Fruit fly (Drosophila melanogaster) whole organism, embryonic: ENCODE data around the gene Antp.

Experiments
- Ada2b ChIP-seq: fragments of 200-800 bp; sonication (Bioruptor generic); IDR thresholded peaks from 2 replicates; pipeline ENCODE4 v1.3.6; 2022; ENCODE audit warnings: missing biosample characterization, missing genetic modification characterization
- CG10654 ChIP-seq: fragments of 200-800 bp; sonication (Bioruptor generic); optimal IDR thresholded peaks from 2 replicates; lab custom pipeline; 2016; ENCODE audit warnings: missing biosample characterization, missing genetic modification characterization
- CG11560 ChIP-seq: fragments of 200-800 bp; sonication (Bioruptor generic); IDR thresholded peaks from 3 replicates; pipeline ENCODE4 v1.3.6; 2022; ENCODE audit warnings: missing biosample characterization, missing genetic modification characterization
- CG12219 ChIP-seq: fragments of 200-800 bp; sonication (Bioruptor generic); optimal IDR thresholded peaks from 3 replicates; lab custom pipeline; 2018; ENCODE audit warnings: missing biosample characterization, mild to moderate bottlenecking, missing genetic modification characterization
- CG12744 ChIP-seq: fragments of 200-800 bp; sonication (Bioruptor generic); optimal IDR thresholded peaks from 2 replicates; lab custom pipeline; 2016; ENCODE audit warnings: missing biosample characterization, missing genetic modification characterization
- CG13894 ChIP-seq: fragments of 200-800 bp; sonication (Bioruptor generic); optimal IDR thresholded peaks from 3 replicates; lab custom pipeline; 2018; ENCODE audit warnings: missing biosample characterization, mild to moderate bottlenecking, missing genetic modification characterization, moderate library complexity
- CG15514 ChIP-seq: fragments of 200-800 bp; sonication (Bioruptor generic); optimal IDR thresholded peaks from 3 replicates; lab custom pipeline; 2017; ENCODE audit warnings: missing biosample characterization, missing genetic modification characterization, mild to moderate bottlenecking, moderate library complexity, missing genetic modification reagents
- CG16779 ChIP-seq: fragments of 200-800 bp; sonication (Bioruptor generic); IDR thresholded peaks from 2 replicates; pipeline ENCODE4 v1.3.6; 2022; ENCODE audit warnings: missing biosample characterization, missing genetic modification characterization
- CG31441 ChIP-seq: fragments of 200-800 bp; sonication (Bioruptor generic); IDR thresholded peaks from 2 replicates; pipeline ENCODE4 v1.3.6; 2022; ENCODE audit warnings: missing biosample characterization, missing genetic modification characterization
- CG34422 ChIP-seq: fragments of 200-800 bp; sonication (Bioruptor generic); IDR thresholded peaks from 3 replicates; pipeline ENCODE4 v1.3.6; 2022; ENCODE audit warnings: missing biosample characterization, missing genetic modification characterization
- CG6175 ChIP-seq: fragments of 200-800 bp; sonication (Bioruptor generic); IDR thresholded peaks from 3 replicates; pipeline ENCODE4 v1.3.6; 2022; ENCODE audit warnings: missing biosample characterization, missing genetic modification characterization
- CG6272 ChIP-seq: fragments of 200-800 bp; sonication (Bioruptor generic); IDR thresholded peaks from 2 replicates; pipeline ENCODE4 v1.3.6; 2022; ENCODE audit warnings: missing biosample characterization, missing genetic modification characterization
- CG6854 ChIP-seq: fragments of 200-800 bp; sonication (Bioruptor generic); optimal IDR thresholded peaks from 3 replicates; lab custom pipeline; 2017; ENCODE audit warnings: missing biosample characterization, mild to moderate bottlenecking, missing genetic modification characterization
- CG7271 ChIP-seq: fragments of 200-800 bp; sonication (Bioruptor generic); optimal IDR thresholded peaks from 2 replicates; lab custom pipeline; 2018; ENCODE audit warnings: missing biosample characterization, mild to moderate bottlenecking, missing genetic modification characterization, moderate library complexity
- CG7357 ChIP-seq: fragments of 200-800 bp; sonication (Bioruptor generic); IDR thresholded peaks from 3 replicates; pipeline ENCODE4 v1.3.6; 2022; ENCODE audit warnings: missing biosample characterization, missing genetic modification characterization
- CG7745 ChIP-seq: fragments of 200-800 bp; sonication (Bioruptor generic); optimal IDR thresholded peaks from 2 replicates; lab custom pipeline; 2018; ENCODE audit warnings: missing biosample characterization, mild to moderate bottlenecking, missing genetic modification characterization, moderate library complexity
- CG8290 ChIP-seq, 3 experiments: fragments of 200-800 bp; sonication (Bioruptor generic); optimal IDR thresholded peaks; 2 replicates each; lab custom pipeline; 2016 to 2019; ENCODE audit warnings: missing biosample characterization in 3 of 3, missing genetic modification characterization in 3 of 3, mild to moderate bottlenecking in 2 of 3, moderate library complexity in 1 of 3
- CG9876 ChIP-seq: fragments of 200-800 bp; sonication (Bioruptor generic); optimal IDR thresholded peaks from 2 replicates; lab custom pipeline; 2016; ENCODE audit warnings: missing biosample characterization, missing genetic modification characterization
- CG9932 ChIP-seq: fragments of 200-800 bp; sonication (Bioruptor generic); IDR thresholded peaks from 2 replicates; pipeline ENCODE4 v1.3.6; 2022; ENCODE audit warnings: missing biosample characterization, missing genetic modification characterization
- Deaf1 ChIP-seq: fragments of 200-800 bp; optimal IDR thresholded peaks from 3 replicates; lab custom pipeline; 2019; ENCODE audit warnings: missing biosample characterization, mild to moderate bottlenecking, missing genetic modification characterization, moderate library complexity
- Dip2 ChIP-seq: fragments of 200-800 bp; sonication (Bioruptor generic); IDR thresholded peaks from 2 replicates; pipeline ENCODE4 v1.3.6; 2022; ENCODE audit warnings: missing biosample characterization, missing genetic modification characterization
- Eip74EF ChIP-seq, 2 experiments: fragments of 200-800 bp in 1 of 2; fragments of >200 bp in 1 of 2; sonication (Bioruptor generic) in 1 of 2; optimal IDR thresholded peaks; 2 replicates each; lab custom pipeline; 2017 to 2019; ENCODE audit warnings: missing biosample characterization in 2 of 2, missing genetic modification characterization in 2 of 2, mild to moderate bottlenecking in 1 of 2, moderate library complexity in 1 of 2
- GATAe ChIP-seq: fragments of 200-800 bp; sonication (Bioruptor generic); conservative IDR thresholded peaks from 2 replicates; pipeline ENCODE4 v1.3.6; 2022; ENCODE audit warnings: missing biosample characterization, missing genetic modification characterization
- HLH54F ChIP-seq: fragments of 200-800 bp; sonication (Bioruptor generic); optimal IDR thresholded peaks from 3 replicates; lab custom pipeline; 2016; ENCODE audit warnings: missing biosample characterization, missing genetic modification characterization
- Hr51 ChIP-seq, 2 experiments: fragments of 200-800 bp; sonication (Bioruptor generic); optimal IDR thresholded peaks; 2 replicates in 1 of 2; 3 replicates in 1 of 2; lab custom pipeline; 2016 to 2018; ENCODE audit warnings: missing biosample characterization in 2 of 2, missing genetic modification characterization in 2 of 2, mild to moderate bottlenecking in 1 of 2, moderate library complexity in 1 of 2
- Kr ChIP-seq: fragments of 200-800 bp; sonication (Bioruptor generic); optimal IDR thresholded peaks from 2 replicates; lab custom pipeline; 2017; ENCODE audit warnings: missing biosample characterization, mild to moderate bottlenecking, missing genetic modification characterization
- NC2β ChIP-seq: fragments of 200-800 bp; sonication (Bioruptor generic); optimal IDR thresholded peaks from 2 replicates; lab custom pipeline; 2016; ENCODE audit warnings: missing biosample characterization, missing genetic modification characterization
- Opbp ChIP-seq: fragments of 200-800 bp; sonication (Bioruptor generic); IDR thresholded peaks from 3 replicates; pipeline ENCODE4 v1.3.6; 2022; ENCODE audit warnings: missing biosample characterization, missing genetic modification characterization; ENCODE audit not compliant: partially characterized antibody
- Ravus ChIP-seq: fragments of 200-800 bp; sonication (Bioruptor generic); IDR thresholded peaks from 2 replicates; pipeline ENCODE4 v1.3.6; 2022; ENCODE audit warnings: missing biosample characterization, missing genetic modification characterization
- Sox102F ChIP-seq: fragments of 200-800 bp; sonication (Bioruptor generic); optimal IDR thresholded peaks from 2 replicates; lab custom pipeline; 2018; ENCODE audit warnings: missing biosample characterization, mild to moderate bottlenecking, missing genetic modification characterization, moderate library complexity
- Xrp1 ChIP-seq: fragments of 200-800 bp; sonication (Bioruptor generic); IDR thresholded peaks from 2 replicates; pipeline ENCODE4 v1.3.6; 2022; ENCODE audit warnings: missing biosample characterization, missing genetic modification characterization
- chif ChIP-seq, 2 experiments: fragments of 200-800 bp; sonication (Bioruptor generic); optimal IDR thresholded peaks; 3 replicates each; lab custom pipeline; 2016; ENCODE audit warnings: missing biosample characterization in 2 of 2, missing genetic modification characterization in 2 of 2
- fd3F ChIP-seq: fragments of 200-800 bp; sonication (Bioruptor generic); optimal IDR thresholded peaks from 2 replicates; lab custom pipeline; 2018; ENCODE audit warnings: missing biosample characterization, mild to moderate bottlenecking, missing genetic modification characterization, moderate library complexity
- gsb-n ChIP-seq: fragments of 200-800 bp; sonication (Bioruptor generic); optimal IDR thresholded peaks from 3 replicates; lab custom pipeline; 2018; ENCODE audit warnings: missing biosample characterization, mild to moderate bottlenecking, missing genetic modification characterization
- ind ChIP-seq: fragments of 200-800 bp; sonication (Bioruptor generic); optimal IDR thresholded peaks from 3 replicates; lab custom pipeline; 2016; ENCODE audit warnings: missing biosample characterization, missing genetic modification characterization
- insv ChIP-seq, 2 experiments: fragments of 200-800 bp; sonication (Bioruptor generic); optimal IDR thresholded peaks; 3 replicates each; lab custom pipeline; 2016 to 2018; ENCODE audit warnings: missing biosample characterization in 2 of 2, missing genetic modification characterization in 2 of 2
- jigr1 ChIP-seq: fragments of 200-800 bp; sonication (Bioruptor generic); IDR thresholded peaks from 3 replicates; pipeline ENCODE4 v1.3.6; 2022; ENCODE audit warnings: missing biosample characterization, missing genetic modification characterization
- kay ChIP-seq: fragments of 200-800 bp; sonication (Bioruptor generic); optimal IDR thresholded peaks from 2 replicates; lab custom pipeline; 2016; ENCODE audit warnings: missing biosample characterization, missing genetic modification characterization
- knrl ChIP-seq: fragments of 200-800 bp; sonication (Bioruptor generic); IDR thresholded peaks from 3 replicates; pipeline ENCODE4 v1.3.6; 2022; ENCODE audit warnings: missing biosample characterization, missing genetic modification characterization; ENCODE audit not compliant: partially characterized antibody
- nau ChIP-seq: fragments of 200-800 bp; sonication (Bioruptor generic); optimal IDR thresholded peaks from 3 replicates; lab custom pipeline; 2017; ENCODE audit warnings: missing biosample characterization, mild to moderate bottlenecking, missing genetic modification characterization, missing genetic modification reagents
- otp ChIP-seq: fragments of 200-800 bp; sonication (Bioruptor generic); IDR thresholded peaks from 3 replicates; pipeline ENCODE4, ENCODE4 v1.3.6; 2022; ENCODE audit warnings: missing biosample characterization, missing genetic modification characterization
- pan ChIP-seq, 4 experiments: fragments of >200 bp in 3 of 4; fragments of 200-800 bp in 1 of 4; sonication (Bioruptor generic) in 1 of 4; optimal IDR thresholded peaks in 3 of 4; IDR thresholded peaks in 1 of 4; 2 replicates each; pipeline versions ENCODE4 v1.3.6 to Lab custom; 2017 to 2022; ENCODE audit warnings: missing biosample characterization in 2 of 4, missing genetic modification characterization in 2 of 4, mixed read lengths in 1 of 4
- run ChIP-seq: fragments of 200-800 bp; sonication (Bioruptor generic); optimal IDR thresholded peaks from 3 replicates; lab custom pipeline; 2018; ENCODE audit warnings: missing biosample characterization, mild to moderate bottlenecking, missing genetic modification characterization
- sug ChIP-seq: fragments of 200-800 bp; optimal IDR thresholded peaks from 2 replicates; lab custom pipeline; 2019; ENCODE audit warnings: missing biosample characterization, mild to moderate bottlenecking, missing genetic modification characterization, moderate library complexity
- trem ChIP-seq: fragments of 200-800 bp; optimal IDR thresholded peaks from 3 replicates; lab custom pipeline; 2019; ENCODE audit warnings: missing biosample characterization, mild to moderate bottlenecking, missing genetic modification characterization, moderate library complexity
- vnd ChIP-seq: fragments of 200-800 bp; sonication (Bioruptor generic); IDR thresholded peaks from 3 replicates; pipeline ENCODE4 v1.3.6; 2022; ENCODE audit warnings: missing biosample characterization, missing genetic modification characterization; ENCODE audit not compliant: partially characterized antibody
- vvl ChIP-seq: fragments of 200-800 bp; sonication (Bioruptor generic); IDR thresholded peaks from 2 replicates; pipeline ENCODE4 v1.3.6; 2022; ENCODE audit warnings: missing biosample characterization, missing genetic modification characterization
- zf30C ChIP-seq: fragments of 200-800 bp; sonication (Bioruptor generic); optimal IDR thresholded peaks from 3 replicates; lab custom pipeline; 2018; ENCODE audit warnings: missing biosample characterization, mild to moderate bottlenecking, missing genetic modification characterization
- zfh1 ChIP-seq: fragments of 200-800 bp; sonication (Bioruptor generic); IDR thresholded peaks from 3 replicates; pipeline ENCODE4 v1.3.6; 2022; ENCODE audit warnings: missing biosample characterization, missing genetic modification characterization

Gene Antp

dm6 chr3R:6919974-6920373 lies 79.1 kb downstream of the Antp start (continued):
- TF ChIP-seq Eip74EF (GFP tag; optimal IDR thresholded peaks at IDR 0.05; lab: Kevin White, UChicago) = peak in 1 of 2 experiments; percentile 41
- peak; percentile 62; the same call in 1 of the 3 replicates for TF ChIP-seq jigr1
- TF ChIP-seq vvl (GFP tag; lab: Robert Waterston, UW) = peak; percentile 79
- 0 out of 3 replicates have a peak, but pooled peaks have one; percentile 48 for TF ChIP-seq otp (GFP tag; lab: Robert Waterston, UW)
- TF ChIP-seq CG13894 = no peak
- peak; percentile 82 for TF ChIP-seq Xrp1
- peak; percentile 72; the same call in 2 of the 3 replicates for TF ChIP-seq CG34422 (GFP tag; lab: Robert Waterston, UW)
- TF ChIP-seq CG8290 (GFP tag; optimal IDR thresholded peaks at IDR 0.05; lab: Kevin White, UChicago) = no peak
- TF ChIP-seq CG8290 (tag; optimal IDR thresholded peaks at IDR 0.05; lab: Kevin White, UChicago) = no peak
- peak; percentile 63 for TF ChIP-seq ind (GFP tag; lab: Kevin White, UChicago)
- no peak for TF ChIP-seq Dip2 (GFP tag; lab: Robert Waterston, UW)
- no peak for TF ChIP-seq knrl (GFP tag; lab: Robert Waterston, UW)
- peak; percentile 51 for TF ChIP-seq CG10654 (GFP tag; lab: Kevin White, UChicago)
- TF ChIP-seq CG16779 = no peak
- peak; percentile 38 for TF ChIP-seq fd3F (GFP tag; lab: Kevin White, UChicago)
- TF ChIP-seq pan (optimal IDR thresholded peaks at IDR 0.05; lab: Kevin White, UChicago) = no peak
- peak in 1 of 2 experiments; percentile 78 for TF ChIP-seq pan (GFP tag; optimal IDR thresholded peaks at IDR 0.05 in 1 of 2, IDR thresholded peaks at IDR 0.05 in 1 of 2)
- TF ChIP-seq CG6272 (GFP tag; lab: Robert Waterston, UW) = peak; percentile 56
- no peak for TF ChIP-seq CG6175 (GFP tag; lab: Robert Waterston, UW)
- peak; percentile 76 for TF ChIP-seq CG31441 (GFP tag; lab: Robert Waterston, UW)
- peak; percentile 80 for TF ChIP-seq zfh1 (GFP tag; lab: Robert Waterston, UW)
- TF ChIP-seq trem (tag; lab: Kevin White, UChicago) = peak; percentile 24
- TF ChIP-seq chif (GFP tag; optimal IDR thresholded peaks at IDR 0.05; lab: Kevin White, UChicago) = peak; percentile 60 to 68
- TF ChIP-seq Kr = no peak
- no peak for TF ChIP-seq CG7745 (tag; lab: Kevin White, UChicago)
- TF ChIP-seq Sox102F (GFP tag; lab: Kevin White, UChicago) = peak; percentile 83
- peak; percentile 25 for TF ChIP-seq CG15514 (GFP tag; lab: Kevin White, UChicago)
- TF ChIP-seq CG12219 (GFP tag; lab: Kevin White, UChicago) = peak; percentile 56
- TF ChIP-seq Deaf1 (tag; lab: Kevin White, UChicago) = peak; percentile 4
- peak; percentile 16 for TF ChIP-seq Ravus
- TF ChIP-seq CG11560 (tag; lab: Robert Waterston, UW) = peak; percentile 52; the same call in 1 of the 3 replicates
- TF ChIP-seq CG7271 = no peak
- no peak for TF ChIP-seq CG12744 (GFP tag; lab: Kevin White, UChicago)
- no peak for TF ChIP-seq nau (GFP tag; lab: Kevin White, UChicago)
- peak; percentile 27 for TF ChIP-seq HLH54F
- peak; percentile 77 for TF ChIP-seq Ada2b (GFP tag; lab: Robert Waterston, UW)
- TF ChIP-seq zf30C (GFP tag; lab: Kevin White, UChicago) = peak; percentile 37
- TF ChIP-seq CG6854 (GFP tag; lab: Kevin White, UChicago) = no peak
- TF ChIP-seq CG9932 = peak; percentile 59
- no peak for TF ChIP-seq sug (tag; lab: Kevin White, UChicago)
- TF ChIP-seq Opbp (GFP tag; lab: Robert Waterston, UW) = no peak
- TF ChIP-seq GATAe = no peak
- peak; percentile 22 for TF ChIP-seq NC2β (GFP tag; lab: Kevin White, UChicago)
- no peak for TF ChIP-seq kay
- TF ChIP-seq gsb-n (tag; lab: Kevin White, UChicago) = peak; percentile 57
- TF ChIP-seq Hr51 (GFP tag; optimal IDR thresholded peaks at IDR 0.05; lab: Kevin White, UChicago) = peak; percentile 42 to 75
- TF ChIP-seq insv (GFP tag; optimal IDR thresholded peaks at IDR 0.05; lab: Kevin White, UChicago) = no peak
- peak; percentile 69 for TF ChIP-seq CG7357
- TF ChIP-seq run (tag; lab: Kevin White, UChicago) = peak; percentile 9
- no peak for TF ChIP-seq vnd (GFP tag; lab: Robert Waterston, UW)
- TF ChIP-seq CG9876 (GFP tag; lab: Kevin White, UChicago) = no peak
